Fruit fly (Drosophila melanogaster) whole organism, embryonic: ENCODE data around the gene CG7342.

Experiments
- Adf1 ChIP-seq: fragments of 200-800 bp; sonication (Bioruptor generic); IDR thresholded peaks from 2 replicates; pipeline ENCODE4 v1.3.6; 2022; ENCODE audit warnings: missing biosample characterization, missing genetic modification characterization
- Bgb ChIP-seq: fragments of 200-800 bp; sonication (Bioruptor generic); IDR thresholded peaks from 2 replicates; pipeline ENCODE4 v1.3.6; 2022; ENCODE audit warnings: missing biosample characterization, missing genetic modification characterization; ENCODE audit not compliant: partially characterized antibody
- Bteb2 ChIP-seq: fragments of 200-800 bp; sonication (Bioruptor generic); optimal IDR thresholded peaks from 2 replicates; lab custom pipeline; 2016; ENCODE audit warnings: missing biosample characterization, missing genetic modification characterization
- CG10543 ChIP-seq: fragments of 200-800 bp; sonication (Bioruptor generic); optimal IDR thresholded peaks from 3 replicates; lab custom pipeline; 2017; ENCODE audit warnings: missing biosample characterization, mild to moderate bottlenecking, missing genetic modification characterization, moderate library complexity
- CG11093 ChIP-seq: fragments of 200-800 bp; sonication (Bioruptor generic); IDR thresholded peaks from 3 replicates; pipeline ENCODE4 v1.3.6; 2022; ENCODE audit warnings: missing biosample characterization, missing genetic modification characterization
- CG11504 ChIP-seq: fragments of 200-800 bp; sonication (Bioruptor generic); optimal IDR thresholded peaks from 3 replicates; lab custom pipeline; 2019; ENCODE audit warnings: missing biosample characterization, mild to moderate bottlenecking, missing genetic modification characterization, moderate library complexity
- CG12155 ChIP-seq: fragments of 200-800 bp; sonication (Bioruptor generic); optimal IDR thresholded peaks from 3 replicates; lab custom pipeline; 2016; ENCODE audit warnings: missing biosample characterization, missing genetic modification characterization
- CG12391 ChIP-seq: fragments of 200-800 bp; sonication (Bioruptor generic); optimal IDR thresholded peaks from 3 replicates; lab custom pipeline; 2018; ENCODE audit warnings: missing biosample characterization, mild to moderate bottlenecking, missing genetic modification characterization, moderate library complexity
- CG13287 ChIP-seq: fragments of 200-800 bp; sonication (Bioruptor generic); IDR thresholded peaks from 2 replicates; pipeline ENCODE4 v1.3.6; 2022; ENCODE audit warnings: missing biosample characterization, missing genetic modification characterization; ENCODE audit not compliant: partially characterized antibody
- CG14441 ChIP-seq: fragments of 200-800 bp; sonication (Bioruptor generic); IDR thresholded peaks from 2 replicates; pipeline ENCODE4 v1.3.6; 2022; ENCODE audit warnings: missing biosample characterization, missing genetic modification characterization
- CG1603 ChIP-seq: fragments of 200-800 bp; sonication (Bioruptor generic); optimal IDR thresholded peaks from 2 replicates; lab custom pipeline; 2019; ENCODE audit warnings: missing biosample characterization, mild to moderate bottlenecking, missing genetic modification characterization, moderate library complexity
- CG16813 ChIP-seq: fragments of 200-800 bp; sonication (Bioruptor generic); IDR thresholded peaks from 3 replicates; pipeline ENCODE4 v1.3.6; 2022; ENCODE audit warnings: missing biosample characterization, missing genetic modification characterization; ENCODE audit not compliant: partially characterized antibody
- CG17568 ChIP-seq: fragments of 200-800 bp; sonication (Bioruptor generic); optimal IDR thresholded peaks from 2 replicates; lab custom pipeline; 2018; ENCODE audit warnings: missing biosample characterization, mild to moderate bottlenecking, missing genetic modification characterization, moderate library complexity
- CG17829 ChIP-seq: fragments of 200-800 bp; optimal IDR thresholded peaks from 2 replicates; lab custom pipeline; 2019; ENCODE audit warnings: missing biosample characterization, mild to moderate bottlenecking, missing genetic modification characterization, moderate library complexity
- CG18764 ChIP-seq: fragments of 200-800 bp; sonication (Bioruptor generic); optimal IDR thresholded peaks from 3 replicates; lab custom pipeline; 2016; ENCODE audit warnings: missing biosample characterization, missing genetic modification characterization
- CG2199 ChIP-seq: fragments of 200-800 bp; sonication (Bioruptor generic); IDR thresholded peaks from 3 replicates; pipeline ENCODE4 v1.3.6; 2022; ENCODE audit warnings: missing biosample characterization, missing genetic modification characterization
- CG2889 ChIP-seq: fragments of 200-800 bp; sonication (Bioruptor generic); IDR thresholded peaks from 3 replicates; pipeline ENCODE4 v1.3.6; 2022; ENCODE audit warnings: missing biosample characterization, missing genetic modification characterization
- CG30431 ChIP-seq: fragments of 200-800 bp; sonication (Bioruptor generic); optimal IDR thresholded peaks from 2 replicates; lab custom pipeline; 2017; ENCODE audit warnings: missing biosample characterization, missing genetic modification characterization
- CG31365 ChIP-seq: fragments of 200-800 bp; sonication (Bioruptor generic); optimal IDR thresholded peaks from 2 replicates; lab custom pipeline; 2018; ENCODE audit warnings: missing biosample characterization, mild to moderate bottlenecking, missing genetic modification characterization
- CG3163 ChIP-seq: fragments of 200-800 bp; sonication (Bioruptor generic); optimal IDR thresholded peaks from 3 replicates; lab custom pipeline; 2016; ENCODE audit warnings: missing biosample characterization, missing genetic modification characterization
- CG6683 ChIP-seq: fragments of 200-800 bp; sonication (Bioruptor generic); optimal IDR thresholded peaks from 2 replicates; lab custom pipeline; 2017; ENCODE audit warnings: missing biosample characterization, mild to moderate bottlenecking, missing genetic modification characterization, missing genetic modification reagents
- CG6813 ChIP-seq: fragments of 200-800 bp; sonication (Bioruptor generic); optimal IDR thresholded peaks from 2 replicates; lab custom pipeline; 2017; ENCODE audit warnings: missing biosample characterization, missing genetic modification characterization, mild to moderate bottlenecking, moderate library complexity, missing genetic modification reagents
- CG7271 ChIP-seq: fragments of 200-800 bp; sonication (Bioruptor generic); optimal IDR thresholded peaks from 2 replicates; lab custom pipeline; 2018; ENCODE audit warnings: missing biosample characterization, mild to moderate bottlenecking, missing genetic modification characterization, moderate library complexity
- Camta ChIP-seq: fragments of 200-800 bp; sonication (Bioruptor generic); optimal IDR thresholded peaks from 2 replicates; lab custom pipeline; 2016; ENCODE audit warnings: missing biosample characterization, missing genetic modification characterization
- D19A ChIP-seq: fragments of 200-800 bp; optimal IDR thresholded peaks from 3 replicates; lab custom pipeline; 2019; ENCODE audit warnings: missing biosample characterization, mild to moderate bottlenecking, missing genetic modification characterization, moderate library complexity
- Doc3 ChIP-seq: fragments of 200-800 bp; sonication (Bioruptor generic); IDR thresholded peaks from 3 replicates; pipeline ENCODE4 v1.3.6; 2022; ENCODE audit warnings: missing biosample characterization, missing genetic modification characterization; ENCODE audit not compliant: partially characterized antibody
- Drgx ChIP-seq: fragments of 200-800 bp; sonication (Bioruptor generic); IDR thresholded peaks from 2 replicates; pipeline ENCODE4 v1.3.6; 2022; ENCODE audit warnings: missing biosample characterization, missing genetic modification characterization
- Hr3 ChIP-seq: fragments of 200-800 bp; sonication (Bioruptor generic); optimal IDR thresholded peaks from 3 replicates; lab custom pipeline; 2016; ENCODE audit warnings: missing biosample characterization, missing genetic modification characterization
- Hr39 ChIP-seq: fragments of >200 bp; optimal IDR thresholded peaks from 2 replicates; lab custom pipeline; 2017
- Optix ChIP-seq: fragments of 200-800 bp; sonication (Bioruptor generic); IDR thresholded peaks from 3 replicates; pipeline ENCODE4 v1.3.6; 2022; ENCODE audit warnings: missing biosample characterization, missing genetic modification characterization
- Scr ChIP-seq: fragments of 200-800 bp; sonication (Bioruptor generic); IDR thresholded peaks from 2 replicates; pipeline ENCODE4 v1.3.6; 2022; ENCODE audit warnings: missing biosample characterization, missing genetic modification characterization; ENCODE audit not compliant: partially characterized antibody
- Sox100B ChIP-seq: fragments of 200-800 bp; sonication (Bioruptor generic); optimal IDR thresholded peaks from 3 replicates; lab custom pipeline; 2018; ENCODE audit warnings: missing biosample characterization, mild to moderate bottlenecking, missing genetic modification characterization
- ara ChIP-seq: fragments of 200-800 bp; sonication (Bioruptor generic); IDR thresholded peaks from 2 replicates; pipeline ENCODE4 v1.3.6; 2022; ENCODE audit warnings: missing biosample characterization, missing genetic modification characterization
- chinmo ChIP-seq: fragments of 200-800 bp; sonication (Bioruptor generic); IDR thresholded peaks from 4 replicates; pipeline ENCODE4 v1.3.6; 2022; ENCODE audit warnings: missing biosample characterization, missing genetic modification characterization; ENCODE audit not compliant: partially characterized antibody
- gcm ChIP-seq: fragments of 200-800 bp; sonication (Bioruptor generic); optimal IDR thresholded peaks from 2 replicates; lab custom pipeline; 2019; ENCODE audit warnings: missing biosample characterization, mild to moderate bottlenecking, missing genetic modification characterization, moderate library complexity
- gsb ChIP-seq: fragments of 200-800 bp; sonication (Bioruptor generic); IDR thresholded peaks from 2 replicates; pipeline ENCODE4 v1.3.6; 2022; ENCODE audit warnings: missing biosample characterization, missing genetic modification characterization
- inv ChIP-seq: fragments of 200-800 bp; sonication (Bioruptor generic); IDR thresholded peaks from 2 replicates; pipeline ENCODE4 v1.3.6; 2022; ENCODE audit warnings: missing biosample characterization, missing genetic modification characterization; ENCODE audit not compliant: partially characterized antibody
- lab ChIP-seq: fragments of 200-800 bp; sonication (Bioruptor generic); optimal IDR thresholded peaks from 3 replicates; lab custom pipeline; 2017; ENCODE audit warnings: missing biosample characterization, missing genetic modification characterization, mild to moderate bottlenecking, moderate library complexity, missing genetic modification reagents
- lbe ChIP-seq: fragments of 200-800 bp; sonication (Bioruptor generic); optimal IDR thresholded peaks from 2 replicates; lab custom pipeline; 2016; ENCODE audit warnings: missing biosample characterization, mild to moderate bottlenecking, missing genetic modification characterization
- lola ChIP-seq, 3 experiments: fragments of >200 bp in 2 of 3; fragments of 200-800 bp in 1 of 3; sonication (Bioruptor generic) in 1 of 3; optimal IDR thresholded peaks; 2 replicates each; lab custom pipeline; 2017 to 2019; ENCODE audit warnings: missing biosample characterization in 3 of 3, missing genetic modification characterization in 3 of 3, mild to moderate bottlenecking in 1 of 3, moderate library complexity in 1 of 3
- nerfin-1 ChIP-seq: fragments of 200-800 bp; sonication (Bioruptor generic); optimal IDR thresholded peaks from 3 replicates; lab custom pipeline; 2019; ENCODE audit warnings: missing biosample characterization, mild to moderate bottlenecking, missing genetic modification characterization, moderate library complexity
- nom ChIP-seq: fragments of 200-800 bp; sonication (Bioruptor generic); optimal IDR thresholded peaks from 2 replicates; lab custom pipeline; 2017; ENCODE audit warnings: missing biosample characterization, missing genetic modification characterization, mild to moderate bottlenecking, moderate library complexity, missing genetic modification reagents
- sd ChIP-seq: fragments of 200-800 bp; sonication (Bioruptor generic); optimal IDR thresholded peaks from 3 replicates; lab custom pipeline; 2018; ENCODE audit warnings: missing biosample characterization, mild to moderate bottlenecking, missing genetic modification characterization, moderate library complexity
- sens ChIP-seq: fragments of 200-800 bp; sonication (Bioruptor generic); peaks from one replicate; lab custom pipeline; 2016; ENCODE audit warnings: missing biosample characterization, missing genetic modification characterization
- shn ChIP-seq: fragments of 200-800 bp; sonication (Bioruptor generic); optimal IDR thresholded peaks from 3 replicates; lab custom pipeline; 2016; ENCODE audit warnings: missing biosample characterization, missing genetic modification characterization
- sima ChIP-seq: fragments of 200-800 bp; sonication (Bioruptor generic); optimal IDR thresholded peaks from 2 replicates; lab custom pipeline; 2016; ENCODE audit warnings: missing biosample characterization, missing genetic modification characterization
- trem ChIP-seq: fragments of 200-800 bp; optimal IDR thresholded peaks from 3 replicates; lab custom pipeline; 2019; ENCODE audit warnings: missing biosample characterization, mild to moderate bottlenecking, missing genetic modification characterization, moderate library complexity
- tx ChIP-seq: fragments of 200-800 bp; sonication (Bioruptor generic); optimal IDR thresholded peaks from 2 replicates; lab custom pipeline; 2016; ENCODE audit warnings: missing biosample characterization, missing genetic modification characterization
- zen ChIP-seq: fragments of 200-800 bp; sonication (Bioruptor generic); optimal IDR thresholded peaks from 3 replicates; lab custom pipeline; 2018; ENCODE audit warnings: missing biosample characterization, mild to moderate bottlenecking, missing genetic modification characterization, moderate library complexity

CG7342 gene

DNA sequence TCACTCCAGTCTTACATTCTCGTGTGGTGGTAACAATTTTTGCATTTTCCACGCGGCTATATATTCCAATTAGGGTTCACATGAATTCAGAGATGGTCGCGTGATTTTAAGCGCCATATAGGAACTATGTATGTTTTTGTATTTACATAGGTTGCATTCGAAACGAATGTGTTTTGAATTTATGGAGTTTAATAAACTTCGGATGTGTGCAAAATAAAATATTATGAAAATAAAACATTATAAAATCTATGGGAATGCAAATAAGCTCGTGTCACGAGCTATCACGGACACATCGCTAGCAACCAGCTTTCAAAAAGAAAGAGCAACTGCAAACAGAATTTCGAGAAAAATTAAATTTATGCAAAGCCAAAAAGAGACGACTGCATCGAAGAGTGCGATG is 19.9 kb upstream of the CG7342 start (continued):
- TF ChIP-seq lola (GFP tag; optimal IDR thresholded peaks at IDR 0.05; lab: Kevin White, UChicago): peak in 1 of 3 experiments; percentile 17
- 0 out of 3 replicates have a peak, but pooled peaks have one; percentile 45 for TF ChIP-seq CG16813
- TF ChIP-seq CG13287: peak; percentile 41; the same call in 1 of the 2 replicates
- peak; percentile 69 for TF ChIP-seq sens (GFP tag; lab: Kevin White, UChicago)
- no peak for TF ChIP-seq CG14441
- TF ChIP-seq Drgx (GFP tag; lab: Robert Waterston, UW): 0 out of 2 replicates have a peak, but pooled peaks have one; percentile 10
- no peak for TF ChIP-seq CG2199 (GFP tag; lab: Robert Waterston, UW)
- TF ChIP-seq CG1603: peak; percentile 4
- peak; percentile 56; the same call in 1 of the 2 replicates for TF ChIP-seq Scr (GFP tag; lab: Robert Waterston, UW)
- no peak for TF ChIP-seq sd
- TF ChIP-seq CG11504 (tag; lab: Kevin White, UChicago): peak; percentile 23
- TF ChIP-seq D19A (tag; lab: Kevin White, UChicago): peak; percentile 37
- TF ChIP-seq CG12155: no peak
- TF ChIP-seq Doc3 (GFP tag; lab: Robert Waterston, UW): peak; percentile 61
- TF ChIP-seq Bgb (GFP tag; lab: Robert Waterston, UW): no peak
- peak; percentile 11 for TF ChIP-seq CG17829 (tag; lab: Kevin White, UChicago)
- peak; percentile 24; the same call in 1 of the 2 replicates for TF ChIP-seq ara (GFP tag; lab: Robert Waterston, UW)

DNA sequence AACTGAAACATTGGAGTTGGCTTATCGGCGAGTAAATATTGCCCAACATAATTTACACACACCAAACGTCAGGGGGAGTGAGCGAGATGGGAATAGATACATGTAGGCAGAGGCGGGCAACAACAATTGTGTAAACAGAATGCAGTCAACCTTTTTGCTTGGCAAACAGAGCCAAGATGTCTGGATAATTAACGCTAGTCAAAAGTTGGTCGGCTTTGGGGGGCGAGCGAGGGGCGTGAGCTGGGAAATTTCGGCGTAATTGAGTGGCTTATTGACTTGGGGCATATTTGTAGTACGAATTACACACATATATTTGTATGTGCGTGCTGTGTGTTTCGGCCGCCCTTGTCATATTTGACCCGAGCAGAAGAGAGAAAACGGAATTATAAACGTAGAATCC is 18.4 kb upstream of the CG7342 start:
- peak; percentile 87 for TF ChIP-seq CG18764
- peak; percentile 89 for TF ChIP-seq lab (GFP tag; lab: Kevin White, UChicago)
- peak; percentile 80 for TF ChIP-seq shn (GFP tag; lab: Kevin White, UChicago)
- no peak for TF ChIP-seq Adf1
- TF ChIP-seq CG10543 (GFP tag; lab: Kevin White, UChicago): peak; percentile 83
- peak; percentile 96 for TF ChIP-seq CG6813
- TF ChIP-seq sima (GFP tag; lab: Kevin White, UChicago): peak; percentile 15
- TF ChIP-seq nerfin-1 (tag; lab: Kevin White, UChicago): peak; percentile 89
- TF ChIP-seq chinmo (GFP tag; lab: Robert Waterston, UW): no peak
- TF ChIP-seq inv (GFP tag; lab: Robert Waterston, UW): no peak
- peak; percentile 75 for TF ChIP-seq CG12391 (tag; lab: Kevin White, UChicago)
- peak; percentile 92 for TF ChIP-seq Sox100B (GFP tag; lab: Kevin White, UChicago)
- peak; percentile 50 for TF ChIP-seq Hr3 (GFP tag; lab: Kevin White, UChicago)
- TF ChIP-seq nom (GFP tag; lab: Kevin White, UChicago): no peak
- no peak for TF ChIP-seq Hr39 (lab: Kevin White, UChicago)
- TF ChIP-seq zen (tag; lab: Kevin White, UChicago): peak; percentile 70
- TF ChIP-seq Scr (GFP tag; lab: Robert Waterston, UW): no peak
- no peak for TF ChIP-seq CG2889
- TF ChIP-seq CG31365 (tag; lab: Kevin White, UChicago): peak; percentile 78
- TF ChIP-seq CG3163: peak; percentile 61
- TF ChIP-seq CG11093 (GFP tag; lab: Robert Waterston, UW): peak; percentile 43; the same call in 1 of the 3 replicates
- TF ChIP-seq Optix (GFP tag; lab: Robert Waterston, UW): peak; percentile 65; the same call in 2 of the 3 replicates
- peak; percentile 90 for TF ChIP-seq gcm (GFP tag; lab: Kevin White, UChicago)
- TF ChIP-seq CG17568 (GFP tag; lab: Kevin White, UChicago): peak; percentile 92
- TF ChIP-seq trem (tag; lab: Kevin White, UChicago): peak; percentile 79
- TF ChIP-seq CG30431: peak; percentile 51
- peak; percentile 78 for TF ChIP-seq CG6683 (GFP tag; lab: Kevin White, UChicago)
- peak; percentile 74 for TF ChIP-seq CG7271 (tag; lab: Kevin White, UChicago)
- TF ChIP-seq tx (GFP tag; lab: Kevin White, UChicago): peak; percentile 50
- no peak for TF ChIP-seq gsb (GFP tag; lab: Robert Waterston, UW)
- TF ChIP-seq Camta (GFP tag; lab: Kevin White, UChicago): peak; percentile 83
- TF ChIP-seq lbe: no peak
- TF ChIP-seq Bteb2: peak; percentile 47
